Worm (Caenorhabditis elegans) whole organism, L4/young adult: ENCODE data around the gene sprp-4.

Experiments
- W03F9.2 ChIP-seq: fragments of 150-350 bp; optimal IDR thresholded peaks from 2 replicates; lab custom pipeline; 2014; ENCODE audit warnings: missing biosample characterization, missing genetic modification characterization
- dao-5 ChIP-seq: sonication (generic microtip); optimal IDR thresholded peaks from 2 replicates; lab custom pipeline; 2016; ENCODE audit warnings: missing genotype, missing genetic modification characterization, moderate library complexity, missing compliant biosample characterization
- him-1 ChIP-seq: sonication (generic microtip); optimal IDR thresholded peaks from 2 replicates; lab custom pipeline; 2016; ENCODE audit warnings: missing genotype, missing genetic modification reagents, missing genetic modification characterization, missing compliant biosample characterization

ce11 chrX:8806070-8806799 lies 47.2 kb downstream of the sprp-4 start, which contains the start of gene R04E5.8:
- TF ChIP-seq him-1 (tag; lab: Kevin White, UChicago) (peak; percentile 90), dao-5 (tag; lab: Kevin White, UChicago) (no peak), W03F9.2 (tag; lab: Kevin White, UChicago) (no peak)
